Worm (Caenorhabditis elegans) whole organism, mixed stage, embryonic: ENCODE measurements around the gene srn-1.

ENCODE experiments used
- M03D4.4 ChIP-seq: sonication (generic microtip); optimal IDR thresholded peaks from 2 replicates; lab custom pipeline; 2017; ENCODE audit warnings: mild to moderate bottlenecking, missing genetic modification characterization, missing compliant biosample characterization
- bed-3 ChIP-seq: fragments of 200-800 bp; sonication (Bioruptor generic); optimal IDR thresholded peaks from 3 replicates; lab custom pipeline; 2018; ENCODE audit warnings: mild to moderate bottlenecking, missing genetic modification characterization, moderate library complexity, missing compliant biosample characterization
- blmp-1 ChIP-seq: fragments of 150-350 bp; optimal IDR thresholded peaks from 2 replicates; lab custom pipeline; 2014; ENCODE audit warnings: missing biosample characterization, missing genetic modification characterization
- ceh-43 ChIP-seq: fragments of 200-800 bp; sonication (Bioruptor generic); optimal IDR thresholded peaks from 2 replicates; lab custom pipeline; 2018; ENCODE audit warnings: mild to moderate bottlenecking, missing genetic modification characterization, moderate library complexity, missing compliant biosample characterization
- ceh-83 ChIP-seq: fragments of 200-800 bp; sonication (Bioruptor generic); optimal IDR thresholded peaks from 2 replicates; lab custom pipeline; 2018; ENCODE audit warnings: mild to moderate bottlenecking, missing genetic modification characterization, missing compliant biosample characterization
- ces-1 ChIP-seq: fragments of 150-350 bp; optimal IDR thresholded peaks from 2 replicates; lab custom pipeline; 2014; ENCODE audit warnings: missing biosample characterization, missing genetic modification reagents, missing genetic modification characterization
- cnd-1 ChIP-seq: fragments of 200-800 bp; sonication (Bioruptor generic); optimal IDR thresholded peaks from 2 replicates; lab custom pipeline; 2018; ENCODE audit warnings: mild to moderate bottlenecking, missing genetic modification characterization, missing compliant biosample characterization
- drap-1 ChIP-seq: fragments of 200-800 bp; sonication (Bioruptor generic); optimal IDR thresholded peaks from 3 replicates; lab custom pipeline; 2018; ENCODE audit warnings: mild to moderate bottlenecking, missing genetic modification characterization, missing compliant biosample characterization
- elt-1 ChIP-seq: sonication (generic microtip); optimal IDR thresholded peaks from 2 replicates; lab custom pipeline; 2017; ENCODE audit warnings: missing genetic modification characterization, mild to moderate bottlenecking, missing compliant biosample characterization, antibody characterized with exemption, moderate library complexity, borderline replicate concordance; ENCODE audit not compliant: insufficient read depth
- elt-3 ChIP-seq: fragments of 150-350 bp; optimal IDR thresholded peaks from 2 replicates; lab custom pipeline; 2014; ENCODE audit warnings: missing biosample characterization, missing genetic modification characterization
- flh-1 ChIP-seq: fragments of 200-800 bp; sonication (Bioruptor generic); optimal IDR thresholded peaks from 2 replicates; lab custom pipeline; 2018; ENCODE audit warnings: mild to moderate bottlenecking, missing genetic modification characterization, moderate library complexity, missing compliant biosample characterization
- ham-2 ChIP-seq: fragments of 200-800 bp; sonication (Bioruptor generic); optimal IDR thresholded peaks from 2 replicates; lab custom pipeline; 2018; ENCODE audit warnings: mild to moderate bottlenecking, missing genetic modification characterization, missing compliant biosample characterization
- hlh-1 ChIP-seq: fragments of 150-350 bp; optimal IDR thresholded peaks from 2 replicates; lab custom pipeline; 2014; ENCODE audit warnings: missing biosample characterization, missing genetic modification reagents, missing genetic modification characterization
- lin-13 ChIP-seq: fragments of 150-350 bp; optimal IDR thresholded peaks from 2 replicates; lab custom pipeline; 2014; ENCODE audit warnings: missing biosample characterization, missing genetic modification characterization
- lin-32 ChIP-seq: fragments of 200-800 bp; sonication (Bioruptor generic); optimal IDR thresholded peaks from 2 replicates; lab custom pipeline; 2018; ENCODE audit warnings: mild to moderate bottlenecking, missing genetic modification characterization, missing compliant biosample characterization
- mab-5 ChIP-seq: fragments of 150-350 bp; optimal IDR thresholded peaks from 2 replicates; lab custom pipeline; 2014; ENCODE audit warnings: missing biosample characterization, missing genetic modification characterization
- mls-2 ChIP-seq: sonication (generic microtip); optimal IDR thresholded peaks from 2 replicates; lab custom pipeline; 2016; ENCODE audit warnings: mild to moderate bottlenecking, missing genetic modification characterization, moderate library complexity, missing compliant biosample characterization
- nhr-2 ChIP-seq: fragments of 150-350 bp; optimal IDR thresholded peaks from 2 replicates; lab custom pipeline; 2014; ENCODE audit warnings: missing biosample characterization, missing genetic modification characterization
- nhr-28 ChIP-seq: fragments of 150-350 bp; optimal IDR thresholded peaks from 2 replicates; lab custom pipeline; 2014; ENCODE audit warnings: missing biosample characterization, missing genetic modification characterization
- pha-4 ChIP-seq: fragments of 150-350 bp; optimal IDR thresholded peaks from 2 replicates; lab custom pipeline; 2018; ENCODE audit warnings: missing biosample characterization, missing genetic modification reagents, missing genetic modification characterization
- sem-2 ChIP-seq: fragments of 200-800 bp; sonication (Bioruptor generic); optimal IDR thresholded peaks from 2 replicates; lab custom pipeline; 2018; ENCODE audit warnings: mild to moderate bottlenecking, missing genetic modification characterization, missing compliant biosample characterization
- unc-120 ChIP-seq: sonication (generic microtip); optimal IDR thresholded peaks from 2 replicates; lab custom pipeline; 2017; ENCODE audit warnings: missing genetic modification characterization, missing compliant biosample characterization; ENCODE audit not compliant: poor library complexity, severe bottlenecking
- unc-39 ChIP-seq: fragments of 150-350 bp; optimal IDR thresholded peaks from 2 replicates; lab custom pipeline; 2014; ENCODE audit warnings: missing biosample characterization, missing genetic modification characterization
- unc-62 ChIP-seq: fragments of 150-350 bp; optimal IDR thresholded peaks from 2 replicates; lab custom pipeline; 2014; ENCODE audit warnings: missing biosample characterization, missing genetic modification reagents, missing genetic modification characterization
- zip-8 ChIP-seq: fragments of 150-350 bp; optimal IDR thresholded peaks from 2 replicates; lab custom pipeline; 2014; ENCODE audit warnings: missing biosample characterization, missing genetic modification characterization
- ztf-11 ChIP-seq: fragments of 150-350 bp; optimal IDR thresholded peaks from 2 replicates; lab custom pipeline; 2014; ENCODE audit warnings: missing biosample characterization, missing genetic modification characterization

Gene srn-1

DNA sequence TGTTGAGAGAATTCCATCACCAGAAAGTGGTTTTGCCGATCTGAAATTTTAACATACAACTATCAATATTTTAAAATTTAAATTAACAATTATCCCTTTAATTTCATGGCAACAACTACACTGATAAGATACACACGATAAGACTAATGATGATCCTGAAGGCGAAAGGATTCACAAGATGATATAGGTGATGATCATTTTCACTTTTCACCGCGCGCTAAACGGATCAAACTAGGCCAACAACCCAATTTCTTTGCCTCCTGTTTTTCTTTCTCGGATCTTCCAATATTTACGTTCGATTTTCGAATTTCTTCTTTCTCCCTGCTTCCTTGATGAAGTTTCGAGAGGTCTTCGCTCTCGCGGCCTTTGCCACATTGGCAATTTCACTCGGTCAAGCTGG lies 27.1 kb downstream of the srn-1 start, which contains the start of gene K08B12.1:
K08B12.1 (plus strand) TSS at position 229 of the 400 bp plus-strand sequence.
- TF ChIP-seq hlh-1 (tag; lab: Kevin White, UChicago) (no peak), ceh-43 (no peak), blmp-1 (tag; lab: Kevin White, UChicago) (peak; percentile 85), sem-2 (GFP tag; lab: Kevin White, UChicago) (no peak), unc-120 (tag; lab: Kevin White, UChicago) (no peak), mab-5 (tag; lab: Kevin White, UChicago) (no peak), flh-1 (GFP tag; lab: Kevin White, UChicago) (no peak), M03D4.4 (no peak), ceh-83 (GFP tag; lab: Kevin White, UChicago) (no peak), mls-2 (tag; lab: Kevin White, UChicago) (no peak), pha-4 (tag; lab: Kevin White, UChicago) (no peak), ztf-11 (tag; lab: Kevin White, UChicago) (no peak), nhr-28 (no peak), ces-1 (GFP tag; lab: Kevin White, UChicago) (no peak), elt-3 (tag; lab: Kevin White, UChicago) (peak; percentile 46), drap-1 (GFP tag; lab: Kevin White, UChicago) (no peak)

DNA sequence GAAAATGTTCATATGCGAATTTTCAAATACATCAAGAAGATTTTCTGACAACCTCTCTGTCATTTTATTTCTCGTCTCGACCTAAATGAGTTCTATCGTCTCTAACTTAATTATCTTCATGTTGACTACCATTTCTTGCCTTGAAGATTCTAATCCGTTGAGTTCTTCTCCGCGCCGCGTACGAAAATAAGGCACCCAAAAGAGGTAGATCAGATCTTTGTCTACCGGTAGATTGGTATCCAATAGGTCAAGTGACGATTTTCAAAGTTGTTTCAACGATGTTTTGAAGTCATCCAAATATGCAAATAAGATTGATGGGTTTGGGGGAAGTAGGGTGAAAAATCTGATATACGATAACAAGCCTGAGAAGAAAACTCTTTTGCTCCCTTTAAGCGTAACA lies 32.3 kb downstream of the srn-1 start:
- TF ChIP-seq unc-120 (tag; lab: Kevin White, UChicago) = no peak
- TF ChIP-seq elt-1 = peak; percentile 74
- TF ChIP-seq, all 35 proteins: peak for 1

DNA sequence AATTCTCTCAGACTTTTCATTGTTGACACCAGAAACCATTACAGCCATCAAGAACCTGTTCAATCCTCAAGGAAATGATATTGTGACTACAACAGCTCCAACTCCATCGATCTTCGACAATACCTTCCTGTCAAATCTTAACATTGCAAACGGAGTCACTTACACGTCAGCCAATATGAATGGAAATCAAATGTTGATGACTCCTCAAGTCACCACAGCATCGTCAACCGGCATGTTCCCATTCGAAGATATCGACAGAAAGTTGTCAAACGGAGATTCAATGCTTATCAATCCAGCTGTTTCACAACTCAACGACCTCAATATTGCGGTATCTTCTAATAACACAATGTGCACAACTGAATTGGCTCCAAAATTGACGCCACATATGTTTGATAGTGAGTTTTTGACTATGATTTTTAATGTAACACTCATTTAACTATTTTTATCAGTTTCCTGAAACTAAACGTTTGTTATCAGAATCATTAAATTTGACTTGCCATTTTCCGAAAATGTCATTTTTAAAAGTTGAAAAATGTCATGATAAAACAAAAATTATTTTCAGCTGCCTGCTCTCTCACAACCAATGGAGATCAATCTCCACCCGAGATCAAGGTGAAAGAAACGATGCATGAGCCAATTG lies 35.2 kb downstream of the srn-1 start:
- no peak for TF ChIP-seq mls-2 (tag; lab: Kevin White, UChicago)
- TF ChIP-seq elt-3 (tag; lab: Kevin White, UChicago) = no peak
- no peak for TF ChIP-seq bed-3
- no peak for TF ChIP-seq zip-8 (tag; lab: Kevin White, UChicago)
- no peak for TF ChIP-seq lin-32 (GFP tag; lab: Kevin White, UChicago)
- no peak for TF ChIP-seq cnd-1 (tag; lab: Kevin White, UChicago)
- TF ChIP-seq unc-39 (tag; lab: Kevin White, UChicago) = no peak
- TF ChIP-seq flh-1 (GFP tag; lab: Kevin White, UChicago) = no peak
- TF ChIP-seq nhr-2 (tag; lab: Kevin White, UChicago) = no peak

DNA sequence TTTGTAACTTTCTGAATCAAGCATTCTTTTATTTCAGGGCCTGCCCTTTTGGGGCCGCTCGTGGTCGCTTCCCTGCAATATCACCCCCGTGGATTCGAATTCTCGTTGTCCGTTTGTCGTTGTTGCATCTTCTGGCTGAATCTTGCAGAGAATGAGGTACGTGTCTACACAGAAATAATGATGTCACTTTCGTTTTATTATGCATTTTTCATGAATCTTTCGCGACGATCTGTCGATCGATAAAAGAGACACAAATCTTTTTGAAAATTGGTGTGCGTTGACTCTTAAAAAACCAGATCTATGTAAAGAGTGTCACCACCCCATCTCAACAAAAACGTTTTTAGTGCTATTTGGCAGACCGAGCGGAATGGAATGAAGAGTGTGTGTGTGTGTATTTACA lies 37.1 kb downstream of the srn-1 start:
- TF ChIP-seq ceh-83 (GFP tag; lab: Kevin White, UChicago) (no peak), sem-2 (GFP tag; lab: Kevin White, UChicago) (no peak), blmp-1 (tag; lab: Kevin White, UChicago) (no peak), unc-62 (GFP tag; lab: Kevin White, UChicago) (no peak), lin-32 (GFP tag; lab: Kevin White, UChicago) (no peak), elt-1 (no peak), unc-120 (tag; lab: Kevin White, UChicago) (no peak), flh-1 (GFP tag; lab: Kevin White, UChicago) (no peak), mab-5 (tag; lab: Kevin White, UChicago) (no peak)

DNA sequence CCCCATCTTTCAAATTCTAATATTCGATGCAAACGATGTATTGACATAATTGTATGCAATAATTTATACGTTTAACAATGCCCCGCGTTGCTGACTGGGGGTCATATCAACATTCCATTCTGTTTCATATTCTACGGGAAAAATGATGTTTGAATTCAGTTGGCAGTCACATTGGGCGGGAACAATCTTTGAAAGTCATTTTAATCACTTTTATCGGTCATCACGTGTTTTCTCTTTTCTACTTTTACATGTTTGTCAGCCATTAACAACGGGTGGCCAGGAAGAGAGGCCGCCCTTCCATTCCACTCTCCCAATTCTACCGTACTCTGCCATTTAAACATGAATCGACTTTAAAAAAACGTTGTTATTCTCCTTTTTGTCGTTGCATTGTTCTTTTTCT lies 37.5 kb downstream of the srn-1 start:
- no peak for TF ChIP-seq lin-13

ce11 chrV:6247397-6247796 lies 38.8 kb downstream of the srn-1 start:
- TF ChIP-seq elt-1 (peak; percentile 83), elt-3 (tag; lab: Kevin White, UChicago) (peak; percentile 79), unc-62 (GFP tag; lab: Kevin White, UChicago) (peak; percentile 35), ztf-11 (tag; lab: Kevin White, UChicago) (no peak), ham-2 (GFP tag; lab: Kevin White, UChicago) (peak; percentile 10)
